Worm (Caenorhabditis elegans) whole organism, L4 larva: ENCODE measurements around the gene str-77.

Experiments
- ceh-32 ChIP-seq: sonication (generic microtip); optimal IDR thresholded peaks from 2 replicates; lab custom pipeline; 2016; ENCODE audit warnings: mild to moderate bottlenecking, missing genetic modification characterization, missing compliant biosample characterization; ENCODE audit not compliant: poor library complexity
- lin-13 ChIP-seq: fragments of 150-350 bp; optimal IDR thresholded peaks from 2 replicates; lab custom pipeline; 2014; ENCODE audit warnings: missing biosample characterization, missing genetic modification reagents, missing genetic modification characterization
- madf-5 ChIP-seq, 2 experiments: fragments of 200-800 bp; sonication (Bioruptor generic); IDR thresholded peaks; 2 replicates each; pipeline ENCODE4 v1.3.6; 2022; ENCODE audit warnings: missing compliant biosample characterization in 2 of 2, missing genetic modification characterization in 2 of 2
- mdl-1 ChIP-seq, 2 experiments: fragments of 150-350 bp in 1 of 2; sonication (generic microtip) in 1 of 2; optimal IDR thresholded peaks; 2 replicates each; lab custom pipeline; 2014 to 2017; ENCODE audit warnings: missing biosample characterization in 2 of 2, missing genetic modification characterization in 2 of 2
- sdz-12 ChIP-seq: fragments of 200-800 bp; sonication (Bioruptor generic); optimal IDR thresholded peaks from 2 replicates; lab custom pipeline; 2018; ENCODE audit warnings: mild to moderate bottlenecking, missing genetic modification characterization, missing compliant biosample characterization
- unc-39 ChIP-seq: sonication (generic microtip); optimal IDR thresholded peaks from 2 replicates; lab custom pipeline; 2017; ENCODE audit warnings: missing biosample characterization, missing genetic modification characterization
- zag-1 ChIP-seq: fragments of 150-350 bp; optimal IDR thresholded peaks from 2 replicates; lab custom pipeline; 2014; ENCODE audit warnings: missing biosample characterization, missing genetic modification characterization

DNA sequence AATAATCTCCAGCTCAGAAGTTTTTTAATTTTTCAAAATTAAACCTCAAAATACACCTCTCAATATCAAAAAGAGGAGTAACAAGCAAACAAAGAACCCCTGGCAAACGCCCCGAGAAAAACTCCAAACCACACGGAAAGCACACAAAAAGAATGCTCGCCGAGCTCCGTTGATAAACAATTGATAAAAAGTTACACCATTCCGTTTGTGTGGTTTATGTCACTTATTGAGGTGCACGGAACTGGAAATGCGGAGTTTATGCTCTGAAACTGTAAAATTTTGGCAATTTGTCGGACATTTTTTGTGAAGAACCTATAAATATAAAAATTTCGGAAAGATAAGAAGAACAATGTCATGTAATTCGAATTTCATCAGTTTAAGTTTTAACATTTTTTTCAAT, 33.6 kb downstream of the str-77 start:
- TF ChIP-seq mdl-1 (tag; optimal IDR thresholded peaks at IDR 0.05; lab: Kevin White, UChicago) (no peak), lin-13 (GFP tag; lab: Kevin White, UChicago) (no peak), zag-1 (tag; lab: Kevin White, UChicago) (no peak), sdz-12 (GFP tag; lab: Kevin White, UChicago) (no peak), unc-39 (tag; lab: Kevin White, UChicago) (no peak), ceh-32 (tag; lab: Kevin White, UChicago) (no peak), madf-5 (GFP tag; IDR thresholded peaks at IDR 0.05; lab: Robert Waterston, UW) (no peak)
